Fruit fly (Drosophila melanogaster) whole organism, embryonic: ENCODE results near the gene PGRP-LE.
A peak's percentile ranks its signal among the peaks of the same experiment; 100 is the strongest.

Experiments
- Ada2b ChIP-seq: fragments of 200-800 bp; sonication (Bioruptor generic); IDR thresholded peaks from 2 replicates; pipeline ENCODE4 v1.3.6; 2022; ENCODE audit warnings: missing biosample characterization, missing genetic modification characterization
- Blimp-1 ChIP-seq: fragments of 200-800 bp; sonication (Bioruptor generic); optimal IDR thresholded peaks from 3 replicates; lab custom pipeline; 2018; ENCODE audit warnings: missing biosample characterization, missing genetic modification characterization, mild to moderate bottlenecking, moderate library complexity, missing genetic modification reagents
- CG10209 ChIP-seq: fragments of 200-800 bp; sonication (Bioruptor generic); optimal IDR thresholded peaks from 3 replicates; lab custom pipeline; 2017; ENCODE audit warnings: missing biosample characterization, mild to moderate bottlenecking, missing genetic modification characterization, missing genetic modification reagents
- CG12659 ChIP-seq: fragments of 200-800 bp; sonication (Bioruptor generic); optimal IDR thresholded peaks from 3 replicates; lab custom pipeline; 2017; ENCODE audit warnings: mild to moderate bottlenecking, missing biosample characterization, missing genetic modification reagents, missing genetic modification characterization
- CG2129 ChIP-seq: fragments of 200-800 bp; sonication (Bioruptor generic); IDR thresholded peaks from 2 replicates; pipeline ENCODE4 v1.3.6; 2022; ENCODE audit warnings: missing biosample characterization, missing genetic modification characterization; ENCODE audit not compliant: partially characterized antibody
- CG2678 ChIP-seq: fragments of 200-800 bp; sonication (Bioruptor generic); optimal IDR thresholded peaks from 3 replicates; lab custom pipeline; 2019; ENCODE audit warnings: missing biosample characterization, mild to moderate bottlenecking, missing genetic modification characterization, moderate library complexity
- CG2889 ChIP-seq: fragments of 200-800 bp; sonication (Bioruptor generic); IDR thresholded peaks from 3 replicates; pipeline ENCODE4 v1.3.6; 2022; ENCODE audit warnings: missing biosample characterization, missing genetic modification characterization
- CG31388 ChIP-seq: fragments of 200-800 bp; sonication (Bioruptor generic); optimal IDR thresholded peaks from 2 replicates; lab custom pipeline; 2016; ENCODE audit warnings: missing biosample characterization, missing genetic modification characterization
- CG3163 ChIP-seq: fragments of 200-800 bp; sonication (Bioruptor generic); optimal IDR thresholded peaks from 3 replicates; lab custom pipeline; 2016; ENCODE audit warnings: missing biosample characterization, missing genetic modification characterization
- CG32767 ChIP-seq: fragments of 200-800 bp; sonication (Bioruptor generic); IDR thresholded peaks from 2 replicates; pipeline ENCODE4 v1.3.6; 2022; ENCODE audit warnings: missing biosample characterization, missing genetic modification characterization
- CG3281 ChIP-seq: fragments of 200-800 bp; sonication (Bioruptor generic); optimal IDR thresholded peaks from 3 replicates; lab custom pipeline; 2017; ENCODE audit warnings: missing biosample characterization, mild to moderate bottlenecking, missing genetic modification characterization
- CG34224 ChIP-seq: fragments of 200-800 bp; sonication (Bioruptor generic); IDR thresholded peaks from 3 replicates; pipeline ENCODE4 v1.3.6; 2022; ENCODE audit warnings: missing biosample characterization, missing genetic modification characterization; ENCODE audit not compliant: partially characterized antibody
- CG4820 ChIP-seq: fragments of 200-800 bp; sonication (Bioruptor generic); optimal IDR thresholded peaks from 3 replicates; lab custom pipeline; 2016; ENCODE audit warnings: missing biosample characterization, missing genetic modification characterization
- CG6689 ChIP-seq: fragments of 200-800 bp; sonication (Bioruptor generic); IDR thresholded peaks from 2 replicates; pipeline ENCODE4 v1.3.6; 2022; ENCODE audit warnings: missing biosample characterization, missing genetic modification characterization
- CG7963 ChIP-seq: fragments of 200-800 bp; sonication (Bioruptor generic); IDR thresholded peaks from 3 replicates; pipeline ENCODE4 v1.3.6; 2022; ENCODE audit warnings: missing biosample characterization, missing genetic modification characterization; ENCODE audit not compliant: partially characterized antibody
- CG8281 ChIP-seq: fragments of 200-800 bp; sonication (Bioruptor generic); optimal IDR thresholded peaks from 2 replicates; lab custom pipeline; 2018; ENCODE audit warnings: missing biosample characterization, mild to moderate bottlenecking, missing genetic modification characterization, moderate library complexity
- CG8290 ChIP-seq, 3 experiments: fragments of 200-800 bp; sonication (Bioruptor generic); optimal IDR thresholded peaks; 2 replicates each; lab custom pipeline; 2016 to 2019; ENCODE audit warnings: missing biosample characterization in 3 of 3, missing genetic modification characterization in 3 of 3, mild to moderate bottlenecking in 2 of 3, moderate library complexity in 1 of 3
- CoRest ChIP-seq: fragments of 200-800 bp; sonication (Bioruptor generic); optimal IDR thresholded peaks from 3 replicates; lab custom pipeline; 2018; ENCODE audit warnings: missing biosample characterization, mild to moderate bottlenecking, missing genetic modification characterization, moderate library complexity
- D19A ChIP-seq: fragments of 200-800 bp; optimal IDR thresholded peaks from 3 replicates; lab custom pipeline; 2019; ENCODE audit warnings: missing biosample characterization, mild to moderate bottlenecking, missing genetic modification characterization, moderate library complexity
- Deaf1 ChIP-seq: fragments of 200-800 bp; optimal IDR thresholded peaks from 3 replicates; lab custom pipeline; 2019; ENCODE audit warnings: missing biosample characterization, mild to moderate bottlenecking, missing genetic modification characterization, moderate library complexity
- Drgx ChIP-seq: fragments of 200-800 bp; sonication (Bioruptor generic); IDR thresholded peaks from 2 replicates; pipeline ENCODE4 v1.3.6; 2022; ENCODE audit warnings: missing biosample characterization, missing genetic modification characterization
- ERR ChIP-seq: fragments of 200-800 bp; sonication (Bioruptor generic); optimal IDR thresholded peaks from 2 replicates; lab custom pipeline; 2016; ENCODE audit warnings: missing biosample characterization, missing genetic modification characterization
- Hmx ChIP-seq: fragments of 200-800 bp; sonication (Bioruptor generic); optimal IDR thresholded peaks from 2 replicates; lab custom pipeline; 2016; ENCODE audit warnings: missing biosample characterization, missing genetic modification characterization
- Med ChIP-seq: fragments of 200-800 bp; sonication (Bioruptor generic); peaks from one replicate; lab custom pipeline; 2016; ENCODE audit warnings: missing biosample characterization, missing genetic modification characterization, mild to moderate bottlenecking, inconsistent platforms, moderate library complexity
- Mes4 ChIP-seq: fragments of 200-800 bp; sonication (Bioruptor generic); optimal IDR thresholded peaks from 2 replicates; lab custom pipeline; 2016; ENCODE audit warnings: missing biosample characterization, missing genetic modification characterization
- Sin3A ChIP-seq: fragments of >200 bp; optimal IDR thresholded peaks from 2 replicates; lab custom pipeline; 2018
- Tbp ChIP-seq: fragments of >200 bp; optimal IDR thresholded peaks from 2 replicates; lab custom pipeline; 2018; ENCODE audit warnings: missing biosample characterization, missing genetic modification characterization
- YL-1 ChIP-seq: fragments of 200-800 bp; sonication (Bioruptor generic); optimal IDR thresholded peaks from 3 replicates; lab custom pipeline; 2017; ENCODE audit warnings: missing biosample characterization, mild to moderate bottlenecking, missing genetic modification characterization
- amos ChIP-seq: fragments of 200-800 bp; sonication (Bioruptor generic); IDR thresholded peaks from 2 replicates; pipeline ENCODE4 v1.3.6; 2022; ENCODE audit warnings: missing biosample characterization, missing genetic modification characterization; ENCODE audit not compliant: partially characterized antibody
- cg ChIP-seq: fragments of 200-800 bp; sonication (Bioruptor generic); optimal IDR thresholded peaks from 3 replicates; lab custom pipeline; 2019; ENCODE audit warnings: missing biosample characterization, mild to moderate bottlenecking, missing genetic modification characterization, moderate library complexity
- chn ChIP-seq: fragments of 200-800 bp; sonication (Bioruptor generic); optimal IDR thresholded peaks from 2 replicates; lab custom pipeline; 2016; ENCODE audit warnings: missing biosample characterization, missing genetic modification characterization
- ci ChIP-seq: fragments of 200-800 bp; sonication (Bioruptor generic); IDR thresholded peaks from 3 replicates; pipeline ENCODE4 v1.3.6; 2022; ENCODE audit warnings: missing biosample characterization, missing genetic modification characterization
- cwo ChIP-seq: fragments of 200-800 bp; sonication (Bioruptor generic); optimal IDR thresholded peaks from 3 replicates; lab custom pipeline; 2017; ENCODE audit warnings: missing biosample characterization, missing genetic modification characterization, mild to moderate bottlenecking, moderate library complexity, missing genetic modification reagents
- dmrt11E ChIP-seq: fragments of 200-800 bp; sonication (Bioruptor generic); optimal IDR thresholded peaks from 3 replicates; lab custom pipeline; 2018; ENCODE audit warnings: missing biosample characterization, mild to moderate bottlenecking, missing genetic modification characterization, moderate library complexity
- dmrt99B ChIP-seq: fragments of 200-800 bp; sonication (Bioruptor generic); optimal IDR thresholded peaks from 2 replicates; lab custom pipeline; 2018; ENCODE audit warnings: missing biosample characterization, mild to moderate bottlenecking, missing genetic modification characterization, moderate library complexity
- grn ChIP-seq: fragments of 200-800 bp; sonication (Bioruptor generic); optimal IDR thresholded peaks from 3 replicates; lab custom pipeline; 2017; ENCODE audit warnings: missing biosample characterization, missing genetic modification characterization
- gsb ChIP-seq: fragments of 200-800 bp; sonication (Bioruptor generic); IDR thresholded peaks from 2 replicates; pipeline ENCODE4 v1.3.6; 2022; ENCODE audit warnings: missing biosample characterization, missing genetic modification characterization
- kni ChIP-seq: fragments of 200-800 bp; sonication (Bioruptor generic); optimal IDR thresholded peaks from 3 replicates; lab custom pipeline; 2017; ENCODE audit warnings: mild to moderate bottlenecking, missing biosample characterization, missing genetic modification reagents, missing genetic modification characterization
- mam ChIP-seq: fragments of 200-800 bp; sonication (Bioruptor generic); optimal IDR thresholded peaks from 3 replicates; lab custom pipeline; 2016; ENCODE audit warnings: missing biosample characterization, missing genetic modification characterization
- mld ChIP-seq: fragments of 200-800 bp; sonication (Bioruptor generic); IDR thresholded peaks from 3 replicates; pipeline ENCODE4 v1.3.6; 2022; ENCODE audit warnings: missing biosample characterization, missing genetic modification characterization; ENCODE audit not compliant: partially characterized antibody
- nerfin-1 ChIP-seq: fragments of 200-800 bp; sonication (Bioruptor generic); optimal IDR thresholded peaks from 3 replicates; lab custom pipeline; 2019; ENCODE audit warnings: missing biosample characterization, mild to moderate bottlenecking, missing genetic modification characterization, moderate library complexity
- pan ChIP-seq, 4 experiments: fragments of >200 bp in 3 of 4; fragments of 200-800 bp in 1 of 4; sonication (Bioruptor generic) in 1 of 4; optimal IDR thresholded peaks in 3 of 4; IDR thresholded peaks in 1 of 4; 2 replicates each; pipeline versions ENCODE4 v1.3.6 to Lab custom; 2017 to 2022; ENCODE audit warnings: missing biosample characterization in 2 of 4, missing genetic modification characterization in 2 of 4, mixed read lengths in 1 of 4
- pum ChIP-seq: fragments of 200-800 bp; sonication (Bioruptor generic); optimal IDR thresholded peaks from 2 replicates; lab custom pipeline; 2016; ENCODE audit warnings: missing biosample characterization, missing genetic modification characterization
- sim ChIP-seq: fragments of 200-800 bp; sonication (Bioruptor generic); IDR thresholded peaks from 2 replicates; pipeline ENCODE4 v1.3.6; 2022; ENCODE audit warnings: missing biosample characterization, missing genetic modification characterization
- slbo ChIP-seq: fragments of 200-800 bp; sonication (Bioruptor generic); IDR thresholded peaks from 2 replicates; pipeline ENCODE4 v1.3.6; 2022; ENCODE audit warnings: missing biosample characterization, missing genetic modification characterization
- tna ChIP-seq: fragments of 200-800 bp; sonication (Bioruptor generic); IDR thresholded peaks from 2 replicates; pipeline ENCODE4 v1.3.6; 2022; ENCODE audit warnings: missing biosample characterization, missing genetic modification characterization; ENCODE audit not compliant: partially characterized antibody
- vfl ChIP-seq: fragments of 200-800 bp; sonication (Bioruptor generic); optimal IDR thresholded peaks from 2 replicates; lab custom pipeline; 2016; ENCODE audit warnings: missing biosample characterization, missing genetic modification characterization
- zfh1 ChIP-seq: fragments of 200-800 bp; sonication (Bioruptor generic); IDR thresholded peaks from 3 replicates; pipeline ENCODE4 v1.3.6; 2022; ENCODE audit warnings: missing biosample characterization, missing genetic modification characterization

Gene PGRP-LE

dm6 chrX:15803764-15804563 is at the start of gene PGRP-LE, which contains the start of gene sd:
Gene PGRP-LE, minus strand, starts transcription at chrX:15803880.
Gene sd, plus strand, starts transcription at chrX:15804370.
- TF ChIP-seq tna (GFP tag; lab: Robert Waterston, UW) (no peak), pum (GFP tag; lab: Kevin White, UChicago) (no peak), CG3281 (no peak), nerfin-1 (tag; lab: Kevin White, UChicago) (no peak), sim (GFP tag; lab: Robert Waterston, UW) (no peak), amos (GFP tag; lab: Robert Waterston, UW) (peak; percentile 21; the same call in 1 of the 2 replicates), Blimp-1 (GFP tag; lab: Kevin White, UChicago) (peak; percentile 30), Deaf1 (tag; lab: Kevin White, UChicago) (peak; percentile 64), CG8290 (GFP tag; optimal IDR thresholded peaks at IDR 0.05; lab: Kevin White, UChicago) (no peak), CG8290 (tag; optimal IDR thresholded peaks at IDR 0.05; lab: Kevin White, UChicago) (no peak), Ada2b (GFP tag; lab: Robert Waterston, UW) (no peak), CG6689 (GFP tag; lab: Robert Waterston, UW) (no peak), CG4820 (no peak), CG7963 (GFP tag; lab: Robert Waterston, UW) (no peak), CG8281 (tag; lab: Kevin White, UChicago) (no peak), CG34224 (GFP tag; lab: Robert Waterston, UW) (peak; percentile 54; the same call in 2 of the 3 replicates), ci (GFP tag; lab: Robert Waterston, UW) (peak; percentile 23; the same call in 1 of the 3 replicates), chn (GFP tag; lab: Kevin White, UChicago) (no peak), CoRest (tag; lab: Kevin White, UChicago) (peak; percentile 12), Sin3A (lab: Kevin White, UChicago) (no peak), Drgx (GFP tag; lab: Robert Waterston, UW) (no peak), CG12659 (GFP tag; lab: Kevin White, UChicago) (no peak), Med (GFP tag; lab: Kevin White, UChicago) (peak; percentile 69), zfh1 (no peak), CG2129 (GFP tag; lab: Robert Waterston, UW) (no peak), dmrt11E (tag; lab: Kevin White, UChicago) (no peak), Mes4 (GFP tag; lab: Kevin White, UChicago) (no peak), pan (optimal IDR thresholded peaks at IDR 0.05; lab: Kevin White, UChicago) (no peak), pan (GFP tag; optimal IDR thresholded peaks at IDR 0.05 in 1 of 2, IDR thresholded peaks at IDR 0.05 in 1 of 2) (no peak), ERR (no peak), YL-1 (GFP tag; lab: Kevin White, UChicago) (no peak), mld (GFP tag; lab: Robert Waterston, UW) (no peak), kni (GFP tag; lab: Kevin White, UChicago) (no peak), CG31388 (GFP tag; lab: Kevin White, UChicago) (no peak), CG2678 (tag; lab: Kevin White, UChicago) (no peak), Tbp (no peak), gsb (no peak), CG10209 (no peak), vfl (GFP tag; lab: Kevin White, UChicago) (no peak), dmrt99B (tag; lab: Kevin White, UChicago) (no peak), cwo (GFP tag; lab: Kevin White, UChicago) (no peak), CG32767 (no peak), slbo (no peak), CG3163 (peak; percentile 98), Hmx (peak; percentile 34), grn (GFP tag; lab: Kevin White, UChicago) (no peak), cg (GFP tag; lab: Kevin White, UChicago) (peak; percentile 54), CG2889 (GFP tag; lab: Robert Waterston, UW) (no peak), mam (GFP tag; lab: Kevin White, UChicago) (peak; percentile 8), D19A (tag; lab: Kevin White, UChicago) (no peak)
